Fruit fly (Drosophila melanogaster) whole organism, wandering third instar larva: ENCODE data around the gene att-ORFB.

Experiments
- Abd-B ChIP-seq: fragments of >200 bp; optimal IDR thresholded peaks from 2 replicates; lab custom pipeline; 2017; ENCODE audit warnings: missing biosample characterization, missing genetic modification characterization
- CrebA ChIP-seq: fragments of 200-800 bp; sonication (Bioruptor generic); optimal IDR thresholded peaks from 2 replicates; lab custom pipeline; 2016; ENCODE audit warnings: missing biosample characterization, mild to moderate bottlenecking, missing genetic modification characterization, borderline replicate concordance
- Dfd ChIP-seq: fragments of >200 bp; optimal IDR thresholded peaks from 2 replicates; lab custom pipeline; 2017; ENCODE audit warnings: missing biosample characterization, missing genetic modification characterization
- HLH106 ChIP-seq: fragments of 200-800 bp; optimal IDR thresholded peaks from 3 replicates; lab custom pipeline; 2019; ENCODE audit warnings: missing biosample characterization, mild to moderate bottlenecking, missing genetic modification characterization, moderate library complexity
- Hnf4 ChIP-seq: fragments of 200-800 bp; sonication (Bioruptor generic); optimal IDR thresholded peaks from 2 replicates; lab custom pipeline; 2016; ENCODE audit warnings: missing biosample characterization, mild to moderate bottlenecking, missing genetic modification characterization
- Hr78 ChIP-seq: fragments of >200 bp; optimal IDR thresholded peaks from 2 replicates; lab custom pipeline; 2017; ENCODE audit warnings: missing biosample characterization, missing genetic modification characterization
- Hr83 ChIP-seq: fragments of 200-300 bp; sonication (Bioruptor generic); optimal IDR thresholded peaks from 2 replicates; lab custom pipeline; 2016; ENCODE audit warnings: missing biosample characterization, mild to moderate bottlenecking, missing genetic modification characterization, moderate library complexity; ENCODE audit not compliant: poor library complexity, severe bottlenecking
- Mio ChIP-seq: sonication (Bioruptor generic); optimal IDR thresholded peaks from 2 replicates; lab custom pipeline; 2016; ENCODE audit warnings: missing biosample characterization, missing genetic modification characterization
- Myc ChIP-seq: fragments of >200 bp; optimal IDR thresholded peaks from 2 replicates; lab custom pipeline; 2017
- N ChIP-seq: fragments of >200 bp; optimal IDR thresholded peaks from 2 replicates; lab custom pipeline; 2018; ENCODE audit warnings: missing biosample characterization, missing external identifiers, missing genetic modification characterization
- Rel ChIP-seq, 2 experiments: fragments of 200-800 bp; sonication (Bioruptor generic) in 1 of 2; optimal IDR thresholded peaks; 2 replicates in 1 of 2; 3 replicates in 1 of 2; lab custom pipeline; 2016 to 2019; ENCODE audit warnings: mild to moderate bottlenecking in 2 of 2, missing biosample characterization in 2 of 2, missing genetic modification characterization in 2 of 2, moderate library complexity in 1 of 2
- Sp1 ChIP-seq: fragments of 200-800 bp; sonication (Bioruptor generic); optimal IDR thresholded peaks from 3 replicates; lab custom pipeline; 2019; ENCODE audit warnings: missing biosample characterization, mild to moderate bottlenecking, missing genetic modification characterization, moderate library complexity
- Vsx2 ChIP-seq: fragments of 200-300, 225-300 bp; sonication (Bioruptor generic); optimal IDR thresholded peaks from 2 replicates; lab custom pipeline; 2018; ENCODE audit warnings: missing biosample characterization, missing genetic modification characterization; ENCODE audit not compliant: partially characterized antibody
- br ChIP-seq: fragments of 200-800 bp; sonication (Bioruptor generic); optimal IDR thresholded peaks from 2 replicates; lab custom pipeline; 2016; ENCODE audit warnings: missing biosample characterization, missing genetic modification characterization
- brk ChIP-seq: fragments of 200-800 bp; sonication (Bioruptor generic); optimal IDR thresholded peaks from 2 replicates; lab custom pipeline; 2016; ENCODE audit warnings: missing biosample characterization, mild to moderate bottlenecking, missing genetic modification characterization
- dl ChIP-seq, 2 experiments: fragments of 175-275, 200-275 bp in 1 of 2; fragments of 200-275 bp in 1 of 2; sonication (Bioruptor generic); optimal IDR thresholded peaks; lab custom pipeline; 2018; ENCODE audit warnings: mild to moderate bottlenecking in 2 of 2, missing biosample characterization in 2 of 2, missing genetic modification characterization in 2 of 2, moderate library complexity in 2 of 2; ENCODE audit not compliant: partially characterized antibody in 2 of 2, insufficient read depth in 1 of 2
- dmrt93B ChIP-seq: fragments of 200-800 bp; sonication (Bioruptor generic); optimal IDR thresholded peaks from 2 replicates; lab custom pipeline; 2018; ENCODE audit warnings: missing biosample characterization, mild to moderate bottlenecking, missing genetic modification characterization
- dsf ChIP-seq: sonication (Bioruptor generic); optimal IDR thresholded peaks from 2 replicates; lab custom pipeline; 2016; ENCODE audit warnings: missing biosample characterization, missing genetic modification characterization, borderline replicate concordance
- foxo ChIP-seq, 2 experiments: fragments of 200-800 bp; sonication (Bioruptor generic); optimal IDR thresholded peaks; 2 replicates in 1 of 2; 3 replicates in 1 of 2; lab custom pipeline; 2016 to 2017; ENCODE audit warnings: missing biosample characterization in 2 of 2, missing genetic modification characterization in 2 of 2
- fru ChIP-seq: fragments of 200-800 bp; sonication (Bioruptor generic); optimal IDR thresholded peaks from 3 replicates; lab custom pipeline; 2016; ENCODE audit warnings: missing biosample characterization, mild to moderate bottlenecking, missing genetic modification characterization
- lola ChIP-seq: fragments of >200 bp; optimal IDR thresholded peaks from 2 replicates; lab custom pipeline; 2017; ENCODE audit warnings: missing biosample characterization, missing genetic modification characterization
- pan ChIP-seq: fragments of >200 bp; optimal IDR thresholded peaks from 2 replicates; lab custom pipeline; 2017
- psq ChIP-seq: fragments of 200-800 bp; sonication (Bioruptor generic); optimal IDR thresholded peaks from 3 replicates; lab custom pipeline; 2017; ENCODE audit warnings: missing biosample characterization, mild to moderate bottlenecking, missing genetic modification characterization, moderate library complexity
- rgr ChIP-seq: fragments of 200-800 bp; sonication (Bioruptor generic); optimal IDR thresholded peaks from 3 replicates; lab custom pipeline; 2016; ENCODE audit warnings: missing biosample characterization, mild to moderate bottlenecking, missing genetic modification characterization
- sage ChIP-seq: fragments of 200-800 bp; sonication (Bioruptor generic); optimal IDR thresholded peaks from 2 replicates; lab custom pipeline; 2016; ENCODE audit warnings: missing biosample characterization, mild to moderate bottlenecking, missing genetic modification characterization
- tai ChIP-seq: sonication (Bioruptor generic); optimal IDR thresholded peaks from 2 replicates; lab custom pipeline; 2016; ENCODE audit warnings: missing biosample characterization, missing genetic modification characterization
- usp ChIP-seq: fragments of >200 bp; optimal IDR thresholded peaks from 2 replicates; lab custom pipeline; 2017; ENCODE audit warnings: missing biosample characterization, missing genetic modification characterization
- woc ChIP-seq: sonication (Bioruptor generic); optimal IDR thresholded peaks from 2 replicates; lab custom pipeline; 2016; ENCODE audit warnings: missing biosample characterization, mild to moderate bottlenecking, missing genetic modification characterization

att-ORFB gene

DNA sequence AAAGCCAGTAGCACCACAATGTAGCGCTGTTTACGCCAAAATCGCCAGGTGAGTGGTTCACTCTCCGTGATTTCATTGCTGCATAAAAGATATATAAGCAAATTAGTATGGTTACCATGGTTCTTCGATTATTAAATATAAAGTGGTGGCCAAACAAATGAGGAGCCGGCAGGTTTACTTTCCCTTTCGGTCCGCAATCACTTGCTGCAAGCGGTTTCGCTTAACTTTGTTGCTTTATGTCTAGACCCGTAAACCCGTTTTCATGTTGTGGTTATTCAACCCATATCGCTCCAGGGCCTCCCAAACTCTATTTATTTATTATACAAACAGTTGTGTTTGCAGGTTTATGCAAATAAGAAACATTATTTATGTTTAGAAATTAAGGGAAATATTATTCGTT lies 44.8 kb downstream of the att-ORFB start:
- no peak for TF ChIP-seq foxo (GFP tag; optimal IDR thresholded peaks at IDR 0.05; lab: Kevin White, UChicago)
- TF ChIP-seq woc, result no peak
- no peak for TF ChIP-seq tai (GFP tag; lab: Kevin White, UChicago)
- no peak for TF ChIP-seq Hr83 (GFP tag; lab: Kevin White, UChicago)
- no peak for TF ChIP-seq pan (lab: Kevin White, UChicago)
- no peak for TF ChIP-seq dmrt93B (GFP tag; lab: Kevin White, UChicago)
- no peak for TF ChIP-seq HLH106 (tag; lab: Kevin White, UChicago)
- no peak for TF ChIP-seq Hr78 (GFP tag; lab: Kevin White, UChicago)
- no peak for TF ChIP-seq Abd-B
- no peak for TF ChIP-seq usp (GFP tag; lab: Kevin White, UChicago)
- TF ChIP-seq brk (GFP tag; lab: Kevin White, UChicago), result no peak
- no peak for TF ChIP-seq dsf (GFP tag; lab: Kevin White, UChicago)
- no peak for TF ChIP-seq Rel (GFP tag; optimal IDR thresholded peaks at IDR 0.05; lab: Kevin White, UChicago)
- TF ChIP-seq Rel (tag; optimal IDR thresholded peaks at IDR 0.05; lab: Kevin White, UChicago), result no peak
- TF ChIP-seq rgr (GFP tag; lab: Kevin White, UChicago), result no peak
- TF ChIP-seq, all 38 proteins: peak for 0

DNA sequence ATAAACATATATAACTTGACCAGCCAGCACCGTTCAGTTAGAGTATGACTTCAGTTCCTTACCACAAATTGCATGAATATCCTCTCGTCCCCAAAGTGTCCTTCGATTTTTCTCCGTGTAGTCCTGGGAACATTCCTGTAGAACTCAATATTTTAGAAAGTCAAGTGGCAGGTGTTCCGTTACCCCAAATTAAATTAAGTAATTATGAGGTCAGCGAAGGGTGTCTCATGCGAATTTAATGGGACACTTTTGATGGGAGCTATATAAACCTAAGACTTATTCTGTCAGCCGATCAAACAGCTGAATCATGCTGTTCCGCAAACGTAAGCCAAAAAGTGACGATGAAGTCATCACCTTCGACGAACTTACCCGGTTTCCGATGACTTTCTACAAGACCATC lies 49.7 kb downstream of the att-ORFB start, which contains the start of gene Or92a:
Or92a (plus strand) TSS at position 301 of the 400 bp plus-strand sequence.
- TF ChIP-seq br (GFP tag; lab: Kevin White, UChicago), result no peak
- no peak for TF ChIP-seq rgr (GFP tag; lab: Kevin White, UChicago)
- no peak for TF ChIP-seq Mio (GFP tag; lab: Kevin White, UChicago)
- no peak for TF ChIP-seq Vsx2
- no peak for TF ChIP-seq dl (GFP tag; optimal IDR thresholded peaks at IDR 0.05; lab: Kevin White, UChicago; ENCODE audit: insufficient read depth in 1 of 2, partially characterized antibody in 2 of 2)
- no peak for TF ChIP-seq dmrt93B (GFP tag; lab: Kevin White, UChicago)
- TF ChIP-seq pan (lab: Kevin White, UChicago), result no peak
- no peak for TF ChIP-seq Hr78 (GFP tag; lab: Kevin White, UChicago)
- TF ChIP-seq sage (GFP tag; lab: Kevin White, UChicago), result no peak
- TF ChIP-seq Hnf4 (GFP tag; lab: Kevin White, UChicago), result no peak
- TF ChIP-seq N (GFP tag; lab: Kevin White, UChicago), result no peak
- no peak for TF ChIP-seq Sp1 (GFP tag; lab: Kevin White, UChicago)
- TF ChIP-seq psq, result no peak
- TF ChIP-seq tai (GFP tag; lab: Kevin White, UChicago), result no peak

DNA sequence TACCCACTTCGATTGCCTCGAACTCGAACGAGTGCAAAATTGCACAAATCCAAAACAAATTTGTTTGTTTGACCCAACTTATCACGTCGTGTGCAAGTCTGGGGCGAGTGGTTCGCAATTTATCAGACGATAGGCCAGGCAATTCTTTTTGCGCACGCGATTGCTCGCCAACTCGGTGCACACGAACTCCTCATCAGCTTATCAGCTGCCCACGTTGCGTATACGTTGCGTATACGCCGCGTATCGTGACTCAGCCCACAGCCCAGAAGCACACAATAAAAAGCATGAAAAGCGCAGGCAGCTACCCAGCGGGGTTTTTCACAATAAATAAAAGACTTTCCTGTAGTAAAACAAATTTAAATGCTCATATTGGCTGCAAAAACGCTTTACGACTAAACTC lies 50.6 kb downstream of the att-ORFB start, which contains the start of gene MtnB:
MtnB (minus strand) TSS at position 101 of the 400 bp plus-strand sequence.
- TF ChIP-seq Hnf4 (GFP tag; lab: Kevin White, UChicago) (no peak), dmrt93B (GFP tag; lab: Kevin White, UChicago) (no peak), lola (GFP tag; lab: Kevin White, UChicago) (no peak), Hr78 (GFP tag; lab: Kevin White, UChicago) (no peak), dl (GFP tag; optimal IDR thresholded peaks at IDR 0.05; lab: Kevin White, UChicago; ENCODE audit: insufficient read depth in 1 of 2, partially characterized antibody in 2 of 2) (no peak), Vsx2 (no peak), Rel (GFP tag; optimal IDR thresholded peaks at IDR 0.05; lab: Kevin White, UChicago) (no peak), Rel (tag; optimal IDR thresholded peaks at IDR 0.05; lab: Kevin White, UChicago) (no peak), Myc (no peak), woc (no peak), psq (no peak), fru (GFP tag; lab: Kevin White, UChicago) (no peak), Mio (GFP tag; lab: Kevin White, UChicago) (no peak), N (GFP tag; lab: Kevin White, UChicago) (no peak), Dfd (no peak), CrebA (GFP tag; lab: Kevin White, UChicago) (no peak), sage (GFP tag; lab: Kevin White, UChicago) (no peak)
